Fruit fly (Drosophila melanogaster) whole organism, embryonic: ENCODE data around the gene Notum.
A peak's percentile ranks its signal among the peaks of the same experiment; 100 is the strongest.

ENCODE experiments used
- BEAF-32 ChIP-seq: fragments of 200-800 bp; sonication (Bioruptor generic); optimal IDR thresholded peaks from 3 replicates; lab custom pipeline; 2017; ENCODE audit warnings: missing biosample characterization, missing genetic modification characterization, mild to moderate bottlenecking, moderate library complexity, missing genetic modification reagents
- CG10543 ChIP-seq: fragments of 200-800 bp; sonication (Bioruptor generic); optimal IDR thresholded peaks from 3 replicates; lab custom pipeline; 2017; ENCODE audit warnings: missing biosample characterization, mild to moderate bottlenecking, missing genetic modification characterization, moderate library complexity
- CG10654 ChIP-seq: fragments of 200-800 bp; sonication (Bioruptor generic); optimal IDR thresholded peaks from 2 replicates; lab custom pipeline; 2016; ENCODE audit warnings: missing biosample characterization, missing genetic modification characterization
- CG15011 ChIP-seq: fragments of 200-800 bp; sonication (Bioruptor generic); optimal IDR thresholded peaks from 3 replicates; lab custom pipeline; 2018; ENCODE audit warnings: missing biosample characterization, mild to moderate bottlenecking, missing genetic modification characterization
- CG1529 ChIP-seq: fragments of 200-800 bp; sonication (Bioruptor generic); optimal IDR thresholded peaks from 3 replicates; lab custom pipeline; 2018; ENCODE audit warnings: missing biosample characterization, missing genetic modification characterization
- CG1602 ChIP-seq: fragments of 200-800 bp; sonication (Bioruptor generic); optimal IDR thresholded peaks from 3 replicates; lab custom pipeline; 2016; ENCODE audit warnings: missing biosample characterization, missing genetic modification characterization
- CG31441 ChIP-seq: fragments of 200-800 bp; sonication (Bioruptor generic); IDR thresholded peaks from 2 replicates; pipeline ENCODE4 v1.3.6; 2022; ENCODE audit warnings: missing biosample characterization, missing genetic modification characterization
- CG34422 ChIP-seq: fragments of 200-800 bp; sonication (Bioruptor generic); IDR thresholded peaks from 3 replicates; pipeline ENCODE4 v1.3.6; 2022; ENCODE audit warnings: missing biosample characterization, missing genetic modification characterization
- CG6813 ChIP-seq: fragments of 200-800 bp; sonication (Bioruptor generic); optimal IDR thresholded peaks from 2 replicates; lab custom pipeline; 2017; ENCODE audit warnings: missing biosample characterization, missing genetic modification characterization, mild to moderate bottlenecking, moderate library complexity, missing genetic modification reagents
- CG6854 ChIP-seq: fragments of 200-800 bp; sonication (Bioruptor generic); optimal IDR thresholded peaks from 3 replicates; lab custom pipeline; 2017; ENCODE audit warnings: missing biosample characterization, mild to moderate bottlenecking, missing genetic modification characterization
- CG7786 ChIP-seq: fragments of 200-800 bp; sonication (Bioruptor generic); optimal IDR thresholded peaks from 2 replicates; lab custom pipeline; 2016; ENCODE audit warnings: missing biosample characterization, missing genetic modification characterization
- CG8290 ChIP-seq, 3 experiments: fragments of 200-800 bp; sonication (Bioruptor generic); optimal IDR thresholded peaks; 2 replicates each; lab custom pipeline; 2016 to 2019; ENCODE audit warnings: missing biosample characterization in 3 of 3, missing genetic modification characterization in 3 of 3, mild to moderate bottlenecking in 2 of 3, moderate library complexity in 1 of 3
- CG9437 ChIP-seq: fragments of 200-800 bp; sonication (Bioruptor generic); optimal IDR thresholded peaks from 2 replicates; lab custom pipeline; 2018; ENCODE audit warnings: missing biosample characterization, mild to moderate bottlenecking, missing genetic modification characterization
- CG9727 ChIP-seq: fragments of 200-800 bp; sonication (Bioruptor generic); optimal IDR thresholded peaks from 3 replicates; lab custom pipeline; 2017; ENCODE audit warnings: missing biosample characterization, mild to moderate bottlenecking, missing genetic modification characterization
- Deaf1 ChIP-seq: fragments of 200-800 bp; optimal IDR thresholded peaks from 3 replicates; lab custom pipeline; 2019; ENCODE audit warnings: missing biosample characterization, mild to moderate bottlenecking, missing genetic modification characterization, moderate library complexity
- Eip74EF ChIP-seq, 2 experiments: fragments of 200-800 bp in 1 of 2; fragments of >200 bp in 1 of 2; sonication (Bioruptor generic) in 1 of 2; optimal IDR thresholded peaks; 2 replicates each; lab custom pipeline; 2017 to 2019; ENCODE audit warnings: missing biosample characterization in 2 of 2, missing genetic modification characterization in 2 of 2, mild to moderate bottlenecking in 1 of 2, moderate library complexity in 1 of 2
- HLHmδ ChIP-seq: fragments of 200-800 bp; sonication (Bioruptor generic); optimal IDR thresholded peaks from 2 replicates; lab custom pipeline; 2018; ENCODE audit warnings: missing biosample characterization, mild to moderate bottlenecking, missing genetic modification characterization, moderate library complexity
- Mad ChIP-seq: fragments of 200-800 bp; sonication (Bioruptor generic); optimal IDR thresholded peaks from 2 replicates; lab custom pipeline; 2016; ENCODE audit warnings: missing biosample characterization, missing genetic modification characterization
- Mrtf ChIP-seq: fragments of 200-800 bp; sonication (Bioruptor generic); IDR thresholded peaks from 3 replicates; pipeline ENCODE4 v1.3.6; 2022; ENCODE audit warnings: missing biosample characterization, missing genetic modification characterization
- NK7.1 ChIP-seq: fragments of 200-800 bp; sonication (Bioruptor generic); optimal IDR thresholded peaks from 3 replicates; lab custom pipeline; 2016; ENCODE audit warnings: missing biosample characterization, missing genetic modification characterization
- Opbp ChIP-seq: fragments of 200-800 bp; sonication (Bioruptor generic); IDR thresholded peaks from 3 replicates; pipeline ENCODE4 v1.3.6; 2022; ENCODE audit warnings: missing biosample characterization, missing genetic modification characterization; ENCODE audit not compliant: partially characterized antibody
- Rfx ChIP-seq: fragments of 200-800 bp; sonication (Bioruptor generic); IDR thresholded peaks from 2 replicates; pipeline ENCODE4 v1.3.6; 2022; ENCODE audit warnings: missing biosample characterization, missing genetic modification characterization
- Stat92E ChIP-seq, 3 experiments: fragments of >200 bp in 2 of 3; fragments of 200-800 bp in 1 of 3; sonication (Bioruptor generic) in 1 of 3; optimal IDR thresholded peaks; 2 replicates each; lab custom pipeline; 2017 to 2019; ENCODE audit warnings: missing biosample characterization in 3 of 3, missing genetic modification characterization in 3 of 3, mild to moderate bottlenecking in 1 of 3, moderate library complexity in 1 of 3
- amos ChIP-seq: fragments of 200-800 bp; sonication (Bioruptor generic); IDR thresholded peaks from 2 replicates; pipeline ENCODE4 v1.3.6; 2022; ENCODE audit warnings: missing biosample characterization, missing genetic modification characterization; ENCODE audit not compliant: partially characterized antibody
- ara ChIP-seq: fragments of 200-800 bp; sonication (Bioruptor generic); IDR thresholded peaks from 2 replicates; pipeline ENCODE4 v1.3.6; 2022; ENCODE audit warnings: missing biosample characterization, missing genetic modification characterization
- bigmax ChIP-seq: fragments of 200-800 bp; sonication (Bioruptor generic); optimal IDR thresholded peaks from 2 replicates; lab custom pipeline; 2018; ENCODE audit warnings: missing biosample characterization, mild to moderate bottlenecking, missing genetic modification characterization
- cas ChIP-seq: fragments of 200-800 bp; sonication (Bioruptor generic); IDR thresholded peaks from 2 replicates; pipeline ENCODE4 v1.3.6; 2022; ENCODE audit warnings: missing biosample characterization, missing genetic modification characterization
- chinmo ChIP-seq: fragments of 200-800 bp; sonication (Bioruptor generic); IDR thresholded peaks from 4 replicates; pipeline ENCODE4 v1.3.6; 2022; ENCODE audit warnings: missing biosample characterization, missing genetic modification characterization; ENCODE audit not compliant: partially characterized antibody
- corto ChIP-seq: fragments of 200-800 bp; sonication (Bioruptor generic); optimal IDR thresholded peaks from 2 replicates; lab custom pipeline; 2016; ENCODE audit warnings: missing biosample characterization, mild to moderate bottlenecking, missing genetic modification characterization, moderate library complexity
- cwo ChIP-seq: fragments of 200-800 bp; sonication (Bioruptor generic); optimal IDR thresholded peaks from 3 replicates; lab custom pipeline; 2017; ENCODE audit warnings: missing biosample characterization, missing genetic modification characterization, mild to moderate bottlenecking, moderate library complexity, missing genetic modification reagents
- ewg ChIP-seq: fragments of 200-800 bp; sonication (Bioruptor generic); optimal IDR thresholded peaks from 3 replicates; lab custom pipeline; 2017; ENCODE audit warnings: mild to moderate bottlenecking, missing biosample characterization, missing genetic modification reagents, missing genetic modification characterization
- exex ChIP-seq: fragments of 200-800 bp; sonication (Bioruptor generic); optimal IDR thresholded peaks from 4 replicates; lab custom pipeline; 2018; ENCODE audit warnings: missing biosample characterization, mild to moderate bottlenecking, missing genetic modification characterization, moderate library complexity
- eyg ChIP-seq: fragments of 200-800 bp; sonication (Bioruptor generic); optimal IDR thresholded peaks from 3 replicates; lab custom pipeline; 2016; ENCODE audit warnings: missing biosample characterization, missing genetic modification characterization
- gcm ChIP-seq: fragments of 200-800 bp; sonication (Bioruptor generic); optimal IDR thresholded peaks from 2 replicates; lab custom pipeline; 2019; ENCODE audit warnings: missing biosample characterization, mild to moderate bottlenecking, missing genetic modification characterization, moderate library complexity
- grau ChIP-seq: fragments of 200-800 bp; optimal IDR thresholded peaks from 3 replicates; lab custom pipeline; 2019; ENCODE audit warnings: missing biosample characterization, mild to moderate bottlenecking, missing genetic modification characterization, moderate library complexity
- jumu ChIP-seq: fragments of 200-800 bp; sonication (Bioruptor generic); optimal IDR thresholded peaks from 3 replicates; lab custom pipeline; 2016; ENCODE audit warnings: missing biosample characterization, missing genetic modification characterization
- lab ChIP-seq: fragments of 200-800 bp; sonication (Bioruptor generic); optimal IDR thresholded peaks from 3 replicates; lab custom pipeline; 2017; ENCODE audit warnings: missing biosample characterization, missing genetic modification characterization, mild to moderate bottlenecking, moderate library complexity, missing genetic modification reagents
- lbe ChIP-seq: fragments of 200-800 bp; sonication (Bioruptor generic); optimal IDR thresholded peaks from 2 replicates; lab custom pipeline; 2016; ENCODE audit warnings: missing biosample characterization, mild to moderate bottlenecking, missing genetic modification characterization
- onecut ChIP-seq: fragments of 200-800 bp; sonication (Bioruptor generic); IDR thresholded peaks from 2 replicates; pipeline ENCODE4 v1.3.6; 2022; ENCODE audit warnings: missing biosample characterization, missing genetic modification characterization
- org-1 ChIP-seq: fragments of 200-800 bp; sonication (Bioruptor generic); optimal IDR thresholded peaks from 2 replicates; lab custom pipeline; 2017; ENCODE audit warnings: missing biosample characterization, missing genetic modification characterization
- scrt ChIP-seq: fragments of 200-800 bp; sonication (Bioruptor generic); optimal IDR thresholded peaks from 2 replicates; lab custom pipeline; 2018; ENCODE audit warnings: missing biosample characterization, mild to moderate bottlenecking, missing genetic modification characterization, moderate library complexity
- seq ChIP-seq: fragments of 200-800 bp; sonication (Bioruptor generic); IDR thresholded peaks from 2 replicates; pipeline ENCODE4 v1.3.6; 2022; ENCODE audit warnings: missing biosample characterization, missing genetic modification characterization
- sna ChIP-seq: fragments of 200-800 bp; sonication (Bioruptor generic); IDR thresholded peaks from 2 replicates; pipeline ENCODE4 v1.3.6; 2022; ENCODE audit warnings: missing biosample characterization, missing genetic modification characterization; ENCODE audit not compliant: partially characterized antibody
- toy ChIP-seq: fragments of 200-800 bp; sonication (Bioruptor generic); IDR thresholded peaks from 2 replicates; pipeline ENCODE4 v1.3.6; 2022; ENCODE audit warnings: missing biosample characterization, missing genetic modification characterization
- ttk ChIP-seq: fragments of 200-800 bp; sonication (Bioruptor generic); IDR thresholded peaks from 2 replicates; pipeline ENCODE4 v2.1.2; 2022; ENCODE audit warnings: missing biosample characterization, missing genetic modification characterization
- zen ChIP-seq: fragments of 200-800 bp; sonication (Bioruptor generic); optimal IDR thresholded peaks from 3 replicates; lab custom pipeline; 2018; ENCODE audit warnings: missing biosample characterization, mild to moderate bottlenecking, missing genetic modification characterization, moderate library complexity

Gene Notum

dm6 chr3L:16049955-16050886, 26.9 kb downstream of the Notum start (continued):
- no peak for TF ChIP-seq CG1602 (GFP tag; lab: Kevin White, UChicago)
- peak; percentile 36 for TF ChIP-seq CG6854 (GFP tag; lab: Kevin White, UChicago)
- TF ChIP-seq HLHmδ (GFP tag; lab: Kevin White, UChicago) = peak; percentile 9
- TF ChIP-seq amos (GFP tag; lab: Robert Waterston, UW) = no peak
- TF ChIP-seq CG10543 (GFP tag; lab: Kevin White, UChicago) = peak; percentile 87
- TF ChIP-seq cas (GFP tag; lab: Robert Waterston, UW) = 0 out of 2 replicates have a peak, but pooled peaks have one; percentile 19
- peak; percentile 40; the same call in 1 of the 2 replicates for TF ChIP-seq ara (GFP tag; lab: Robert Waterston, UW)
- TF ChIP-seq CG31441 (GFP tag; lab: Robert Waterston, UW) = peak; percentile 38; the same call in 1 of the 2 replicates
- peak; percentile 49 for TF ChIP-seq scrt
- TF ChIP-seq CG34422 = peak; percentile 39; the same call in 1 of the 3 replicates
- TF ChIP-seq BEAF-32 (GFP tag; lab: Kevin White, UChicago) = no peak
- TF ChIP-seq CG8290 (GFP tag; optimal IDR thresholded peaks at IDR 0.05; lab: Kevin White, UChicago) = no peak
- TF ChIP-seq CG8290 (tag; optimal IDR thresholded peaks at IDR 0.05; lab: Kevin White, UChicago) = peak; percentile 70 to 75
- TF ChIP-seq Mrtf (GFP tag; lab: Robert Waterston, UW) = no peak
- no peak for TF ChIP-seq corto (GFP tag; lab: Kevin White, UChicago)
- no peak for TF ChIP-seq lbe (GFP tag; lab: Kevin White, UChicago)
- 0 out of 4 replicates have a peak, but pooled peaks have one; percentile 11 for TF ChIP-seq chinmo (GFP tag; lab: Robert Waterston, UW)
- 0 out of 2 replicates have a peak, but pooled peaks have one; percentile 15 for TF ChIP-seq sna (GFP tag; lab: Robert Waterston, UW)
- peak; percentile 9 for TF ChIP-seq Mad (GFP tag; lab: Kevin White, UChicago)
- peak; percentile 29 for TF ChIP-seq zen
- TF ChIP-seq CG7786 (GFP tag; lab: Kevin White, UChicago) = no peak
- TF ChIP-seq CG6813 (GFP tag; lab: Kevin White, UChicago) = peak; percentile 72
- TF ChIP-seq Stat92E (GFP tag; optimal IDR thresholded peaks at IDR 0.05; lab: Kevin White, UChicago) = no peak
- no peak for TF ChIP-seq toy (GFP tag; lab: Robert Waterston, UW)
- TF ChIP-seq CG10654 (GFP tag; lab: Kevin White, UChicago) = no peak
- peak; percentile 44 for TF ChIP-seq CG9727 (GFP tag; lab: Kevin White, UChicago)
- peak; percentile 76 for TF ChIP-seq Deaf1 (tag; lab: Kevin White, UChicago)
- peak; percentile 48 for TF ChIP-seq CG15011 (GFP tag; lab: Kevin White, UChicago)
- no peak for TF ChIP-seq CG1529 (GFP tag; lab: Kevin White, UChicago)
- TF ChIP-seq Opbp = no peak
- TF ChIP-seq ewg = no peak
- no peak for TF ChIP-seq ttk
- TF ChIP-seq NK7.1 = no peak
- TF ChIP-seq seq (GFP tag; lab: Robert Waterston, UW) = peak; percentile 60; the same call in 1 of the 2 replicates
- no peak for TF ChIP-seq bigmax
- peak; percentile 21 for TF ChIP-seq gcm (GFP tag; lab: Kevin White, UChicago)
- peak; percentile 85 for TF ChIP-seq lab (GFP tag; lab: Kevin White, UChicago)
- no peak for TF ChIP-seq jumu
- no peak; the same call in 1 of the 2 replicates for TF ChIP-seq onecut (GFP tag; lab: Robert Waterston, UW)
- peak; percentile 100 for TF ChIP-seq exex (tag; lab: Kevin White, UChicago)
- peak; percentile 32 for TF ChIP-seq eyg
- peak in 1 of 2 experiments; percentile 52 for TF ChIP-seq Eip74EF (GFP tag; optimal IDR thresholded peaks at IDR 0.05; lab: Kevin White, UChicago)
- peak; percentile 9 for TF ChIP-seq grau (tag; lab: Kevin White, UChicago)
- no peak for TF ChIP-seq CG9437 (GFP tag; lab: Kevin White, UChicago)
- peak; percentile 17 for TF ChIP-seq org-1
- TF ChIP-seq cwo = peak; percentile 28
- TF ChIP-seq Rfx (GFP tag; lab: Robert Waterston, UW) = peak; percentile 43; the same call in 1 of the 2 replicates
